Worm (Caenorhabditis elegans) whole organism, L1 larva: ENCODE measurements around the gene Y102E9.5.

Experiments
- C04F5.9 ChIP-seq: sonication (generic microtip); optimal IDR thresholded peaks from 2 replicates; lab custom pipeline; 2016; ENCODE audit warnings: missing genetic modification characterization, missing compliant biosample characterization
- C16A3.4 ChIP-seq: fragments of 150-350 bp; optimal IDR thresholded peaks from 2 replicates; lab custom pipeline; 2014; ENCODE audit warnings: missing biosample characterization, missing genetic modification characterization
- C34B4.2 ChIP-seq: sonication (generic microtip); optimal IDR thresholded peaks from 2 replicates; lab custom pipeline; 2017; ENCODE audit warnings: mild to moderate bottlenecking, missing genetic modification characterization, missing compliant biosample characterization
- alr-1 ChIP-seq: fragments of 200-800 bp; sonication (Bioruptor generic); optimal IDR thresholded peaks from 2 replicates; lab custom pipeline; 2018; ENCODE audit warnings: borderline replicate concordance, mild to moderate bottlenecking, missing genetic modification characterization, missing compliant biosample characterization
- aly-2 ChIP-seq: fragments of 150-350 bp; optimal IDR thresholded peaks from 2 replicates; lab custom pipeline; 2014; ENCODE audit warnings: missing biosample characterization, missing genetic modification characterization
- ama-1 ChIP-seq: fragments of 150-350 bp; optimal IDR thresholded peaks from 2 replicates; lab custom pipeline; 2014
- ceh-63 ChIP-seq: fragments of 200-800 bp; sonication (Bioruptor generic); optimal IDR thresholded peaks from 2 replicates; lab custom pipeline; 2018; ENCODE audit warnings: mild to moderate bottlenecking, missing genetic modification characterization, missing compliant biosample characterization
- ceh-8 ChIP-seq: fragments of 200-800 bp; sonication (Bioruptor generic); optimal IDR thresholded peaks from 2 replicates; lab custom pipeline; 2018; ENCODE audit warnings: mild to moderate bottlenecking, missing genetic modification characterization, moderate library complexity, missing compliant biosample characterization
- ceh-90 ChIP-seq: sonication (generic microtip); optimal IDR thresholded peaks from 2 replicates; lab custom pipeline; 2016; ENCODE audit warnings: missing genetic modification characterization, missing compliant biosample characterization
- dpl-1 ChIP-seq, 3 experiments: fragments of 150-350 bp in 2 of 3; sonication (generic microtip) in 1 of 3; optimal IDR thresholded peaks; 2 replicates each; lab custom pipeline; 2014 to 2017; ENCODE audit warnings: missing biosample characterization in 3 of 3, missing genetic modification characterization in 3 of 3, missing genetic modification reagents in 3 of 3
- efl-1 ChIP-seq, 4 experiments: fragments of 150-350 bp; optimal IDR thresholded peaks in 3 of 4; peaks in 1 of 4; 1 replicate in 1 of 4; 2 replicates in 3 of 4; lab custom pipeline; 2014; ENCODE audit warnings: missing biosample characterization in 2 of 4, missing genetic modification characterization in 2 of 4, missing genetic modification reagents in 2 of 4
- egl-13 ChIP-seq: sonication (generic microtip); optimal IDR thresholded peaks from 2 replicates; lab custom pipeline; 2016; ENCODE audit warnings: missing genotype, missing genetic modification reagents, missing genetic modification characterization, missing compliant biosample characterization
- elt-2 ChIP-seq: sonication (generic microtip); optimal IDR thresholded peaks from 2 replicates; lab custom pipeline; 2016; ENCODE audit warnings: missing genetic modification characterization, mild to moderate bottlenecking, inconsistent platforms, missing compliant biosample characterization, missing genetic modification reagents
- elt-3 ChIP-seq, 6 experiments: fragments of 150-350 bp in 1 of 6; sonication (generic microtip); optimal IDR thresholded peaks; 2 replicates each; lab custom pipeline; 2017 to 2018; ENCODE audit warnings: missing biosample characterization in 6 of 6, missing genetic modification characterization in 6 of 6, inconsistent platforms in 1 of 6
- fkh-8 ChIP-seq: sonication (generic microtip); optimal IDR thresholded peaks from 2 replicates; lab custom pipeline; 2016; ENCODE audit warnings: mild to moderate bottlenecking, missing genetic modification characterization, missing compliant biosample characterization
- grh-1 ChIP-seq: fragments of 200-800 bp; sonication (Bioruptor generic); IDR thresholded peaks from 2 replicates; pipeline ENCODE4 v1.3.6; 2022; ENCODE audit warnings: missing genetic modification reagents, missing genetic modification characterization, missing compliant biosample characterization
- hlh-4 ChIP-seq: sonication (generic microtip); optimal IDR thresholded peaks from 2 replicates; lab custom pipeline; 2016; ENCODE audit warnings: mild to moderate bottlenecking, missing genetic modification characterization, missing compliant biosample characterization
- irx-1 ChIP-seq: sonication (generic microtip); optimal IDR thresholded peaks from 2 replicates; lab custom pipeline; 2016; ENCODE audit warnings: missing genetic modification characterization, missing compliant biosample characterization
- isw-1 ChIP-seq: fragments of 200-800 bp; sonication (Bioruptor generic); IDR thresholded peaks from 2 replicates; pipeline ENCODE4 v1.3.6; 2022; ENCODE audit warnings: missing genetic modification characterization, missing compliant biosample characterization
- jun-1 ChIP-seq: fragments of 150-350 bp; optimal IDR thresholded peaks from 2 replicates; lab custom pipeline; 2014; ENCODE audit warnings: missing biosample characterization, missing genetic modification reagents, missing genetic modification characterization
- lin-15B ChIP-seq: fragments of 150-350 bp; sonication (generic microtip); optimal IDR thresholded peaks from 3 replicates; lab custom pipeline; 2014; ENCODE audit warnings: missing biosample characterization, missing genetic modification characterization
- lin-39 ChIP-seq: fragments of 150-350 bp; optimal IDR thresholded peaks from 2 replicates; lab custom pipeline; 2014; ENCODE audit warnings: missing biosample characterization, missing genetic modification reagents, missing genetic modification characterization
- lir-3 ChIP-seq: sonication (generic microtip); optimal IDR thresholded peaks from 2 replicates; lab custom pipeline; 2016; ENCODE audit warnings: mild to moderate bottlenecking, missing genetic modification characterization, moderate library complexity, missing compliant biosample characterization; ENCODE audit not compliant: poor library complexity
- lsy-2 ChIP-seq, 2 experiments: fragments of 150-350 bp; optimal IDR thresholded peaks; 2 replicates each; lab custom pipeline; 2014; ENCODE audit warnings: missing biosample characterization in 2 of 2, missing genetic modification characterization in 2 of 2
- mdl-1 ChIP-seq, 2 experiments: fragments of 150-350 bp; optimal IDR thresholded peaks; 2 replicates each; lab custom pipeline; 2014 to 2017; ENCODE audit warnings: missing biosample characterization in 2 of 2, missing genetic modification characterization in 2 of 2, inconsistent platforms in 1 of 2
- mef-2 ChIP-seq: fragments of 150-350 bp; optimal IDR thresholded peaks from 2 replicates; lab custom pipeline; 2014; ENCODE audit warnings: missing biosample characterization, missing genetic modification characterization
- nhr-19 ChIP-seq: fragments of 200-800 bp; sonication (Bioruptor generic); conservative IDR thresholded peaks from 2 replicates; pipeline ENCODE4 v1.3.6; 2022; ENCODE audit warnings: missing genetic modification characterization, missing compliant biosample characterization
- nhr-20 ChIP-seq: sonication (generic microtip); optimal IDR thresholded peaks from 2 replicates; lab custom pipeline; 2016; ENCODE audit warnings: mild to moderate bottlenecking, missing genetic modification characterization, missing compliant biosample characterization
- nhr-237 ChIP-seq: fragments of 150-350 bp; optimal IDR thresholded peaks from 2 replicates; lab custom pipeline; 2014; ENCODE audit warnings: missing biosample characterization, missing genetic modification characterization
- nhr-28 ChIP-seq: fragments of 150-350 bp; optimal IDR thresholded peaks from 2 replicates; lab custom pipeline; 2014; ENCODE audit warnings: missing biosample characterization, missing genetic modification characterization
- nhr-47 ChIP-seq: sonication (generic microtip); optimal IDR thresholded peaks from 2 replicates; lab custom pipeline; 2016; ENCODE audit warnings: mild to moderate bottlenecking, missing genetic modification characterization, moderate library complexity, missing compliant biosample characterization
- nhr-71 ChIP-seq: sonication (generic microtip); optimal IDR thresholded peaks from 2 replicates; lab custom pipeline; 2016; ENCODE audit warnings: mild to moderate bottlenecking, missing genetic modification characterization, moderate library complexity, missing compliant biosample characterization
- nhr-77 ChIP-seq: fragments of 150-350 bp; optimal IDR thresholded peaks from 2 replicates; lab custom pipeline; 2014; ENCODE audit warnings: missing biosample characterization, missing genetic modification characterization
- nhr-85 ChIP-seq: sonication (generic microtip); peaks from one replicate; lab custom pipeline; 2016; ENCODE audit warnings: missing genetic modification characterization, inconsistent platforms, missing compliant biosample characterization
- pag-3 ChIP-seq: sonication (generic microtip); optimal IDR thresholded peaks from 2 replicates; lab custom pipeline; 2017; ENCODE audit warnings: missing genetic modification characterization, mild to moderate bottlenecking, missing compliant biosample characterization, antibody characterized with exemption, borderline replicate concordance; ENCODE audit not compliant: insufficient read depth
- pax-3 ChIP-seq: fragments of 200-800 bp; sonication (Bioruptor generic); optimal IDR thresholded peaks from 2 replicates; lab custom pipeline; 2018; ENCODE audit warnings: mild to moderate bottlenecking, missing genetic modification characterization, moderate library complexity, missing compliant biosample characterization
- pqm-1 ChIP-seq: sonication (generic microtip); optimal IDR thresholded peaks from 3 replicates; lab custom pipeline; 2017; ENCODE audit warnings: missing biosample characterization, missing genetic modification characterization
- rnt-1 ChIP-seq: sonication (generic microtip); optimal IDR thresholded peaks from 2 replicates; lab custom pipeline; 2016; ENCODE audit warnings: mild to moderate bottlenecking, missing genetic modification characterization, moderate library complexity, missing compliant biosample characterization
- skn-1 ChIP-seq: fragments of 150-350 bp; optimal IDR thresholded peaks from 2 replicates; lab custom pipeline; 2014; ENCODE audit warnings: missing biosample characterization, missing genetic modification characterization
- snpc-4 ChIP-seq: fragments of 150-350 bp; optimal IDR thresholded peaks from 2 replicates; lab custom pipeline; 2014; ENCODE audit warnings: missing biosample characterization, missing genetic modification characterization
- snu-23 ChIP-seq: sonication (generic microtip); optimal IDR thresholded peaks from 2 replicates; lab custom pipeline; 2016; ENCODE audit warnings: missing genetic modification characterization, missing compliant biosample characterization
- sup-37 ChIP-seq: fragments of 200-800 bp; sonication (Bioruptor generic); optimal IDR thresholded peaks from 2 replicates; lab custom pipeline; 2018; ENCODE audit warnings: mild to moderate bottlenecking, missing genetic modification characterization, missing compliant biosample characterization
- swsn-7 ChIP-seq: sonication (generic microtip); optimal IDR thresholded peaks from 2 replicates; lab custom pipeline; 2016; ENCODE audit warnings: missing genetic modification characterization, missing compliant biosample characterization
- tbx-2 ChIP-seq: sonication (generic microtip); optimal IDR thresholded peaks from 2 replicates; lab custom pipeline; 2016; ENCODE audit warnings: missing genetic modification characterization, missing compliant biosample characterization
- unc-130 ChIP-seq: fragments of 150-350 bp; optimal IDR thresholded peaks from 2 replicates; lab custom pipeline; 2017; ENCODE audit warnings: missing biosample characterization, missing genetic modification characterization, inconsistent platforms
- unc-98 ChIP-seq: fragments of 200-800 bp; sonication (Bioruptor generic); IDR thresholded peaks from 2 replicates; pipeline ENCODE4 v1.3.6; 2022; ENCODE audit warnings: missing genetic modification characterization, missing compliant biosample characterization
- vab-15 ChIP-seq: sonication (generic microtip); optimal IDR thresholded peaks from 2 replicates; lab custom pipeline; 2017; ENCODE audit warnings: missing genotype, mild to moderate bottlenecking, missing genetic modification characterization, missing compliant biosample characterization
- zag-1 ChIP-seq: fragments of 150-350 bp; optimal IDR thresholded peaks from 2 replicates; lab custom pipeline; 2014; ENCODE audit warnings: missing biosample characterization, missing genetic modification characterization
- zip-4 ChIP-seq: fragments of 200-800 bp; sonication (Bioruptor generic); optimal IDR thresholded peaks from 2 replicates; lab custom pipeline; 2018; ENCODE audit warnings: mild to moderate bottlenecking, missing genetic modification characterization, moderate library complexity, missing compliant biosample characterization
- ztf-4 ChIP-seq: fragments of 150-350 bp; optimal IDR thresholded peaks from 2 replicates; lab custom pipeline; 2014; ENCODE audit warnings: missing biosample characterization, missing genetic modification characterization

Gene Y102E9.5

DNA sequence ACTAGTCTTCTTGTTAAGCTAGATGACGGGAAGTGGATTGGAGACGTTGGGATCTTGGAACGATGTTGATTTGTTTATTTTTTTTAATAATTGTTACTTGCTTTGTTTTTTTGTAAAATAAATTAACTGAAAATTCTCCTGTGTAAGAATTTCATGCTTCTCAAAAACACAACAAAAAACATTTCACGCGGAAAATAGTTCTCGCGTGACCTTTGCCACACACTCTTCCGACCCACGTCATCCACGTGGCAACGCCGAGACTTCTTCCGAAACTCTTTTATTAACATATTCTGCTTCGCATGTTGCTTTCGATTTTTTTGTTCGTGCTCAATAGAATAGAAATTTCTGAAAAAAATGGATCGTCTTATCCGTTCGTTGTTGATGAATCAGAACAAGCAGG is 18.5 kb downstream of the Y102E9.5 start, which contains the start of gene F37A4.5:
TSS of gene F37A4.5 (plus strand) at position 301 of the 400 bp plus-strand sequence.
- TF ChIP-seq unc-98 (GFP tag; lab: Robert Waterston, UW) (no peak), nhr-77 (tag; lab: Kevin White, UChicago) (no peak), dpl-1 (GFP tag; optimal IDR thresholded peaks at IDR 0.05; lab: Kevin White, UChicago) (no peak), elt-2 (tag; lab: Kevin White, UChicago) (no peak), tbx-2 (tag; lab: Kevin White, UChicago) (no peak), mdl-1 (tag; optimal IDR thresholded peaks at IDR 0.05; lab: Kevin White, UChicago) (no peak)
- TF ChIP-seq, all 84 proteins: peak for 0

DNA sequence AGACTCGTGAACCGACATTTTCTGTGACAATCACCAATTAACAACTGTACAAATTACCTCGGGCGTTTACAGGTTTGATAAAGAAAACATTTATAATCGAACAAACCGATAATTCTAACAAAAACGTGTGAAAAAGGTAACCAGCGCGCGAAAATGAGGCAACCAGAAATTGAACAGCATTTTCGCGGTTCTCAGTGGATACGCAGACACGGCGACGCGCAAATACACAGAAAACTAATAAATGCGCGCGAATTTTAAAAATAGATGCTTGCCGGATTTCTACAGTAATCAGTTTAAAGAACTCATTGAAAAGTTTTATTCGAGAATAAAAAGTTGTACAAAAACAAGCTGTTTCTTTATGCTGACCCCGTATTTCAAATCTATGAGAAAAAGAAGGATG is 20.1 kb downstream of the Y102E9.5 start, which contains the start of gene isw-1:
TSS of gene isw-1 (minus strand) at position 118 of the 400 bp plus-strand sequence.
- TF ChIP-seq isw-1 (GFP tag; lab: Robert Waterston, UW): no peak
- no peak for TF ChIP-seq grh-1 (GFP tag; lab: Robert Waterston, UW)
- no peak for TF ChIP-seq nhr-47 (tag; lab: Kevin White, UChicago)
- TF ChIP-seq mdl-1 (tag; optimal IDR thresholded peaks at IDR 0.05; lab: Kevin White, UChicago): peak in 1 of 2 experiments; percentile 11
- no peak for TF ChIP-seq ceh-90 (tag; lab: Kevin White, UChicago)
- no peak for TF ChIP-seq ceh-8
- peak; percentile 49 for TF ChIP-seq C16A3.4
- peak; percentile 39 for TF ChIP-seq nhr-19 (GFP tag; lab: Robert Waterston, UW)
- TF ChIP-seq lsy-2 (tag; optimal IDR thresholded peaks at IDR 0.05; lab: Kevin White, UChicago): peak in 1 of 2 experiments; percentile 82
- TF ChIP-seq nhr-71 (tag; lab: Kevin White, UChicago): no peak
- TF ChIP-seq efl-1 (optimal IDR thresholded peaks at IDR 0.05; lab: Kevin White, UChicago): peak; percentile 95 to 97
- TF ChIP-seq efl-1 (GFP tag; optimal IDR thresholded peaks at IDR 0.05 in 1 of 2; lab: Kevin White, UChicago): peak; percentile 95 to 99
- peak; percentile 46 for TF ChIP-seq skn-1 (tag; lab: Kevin White, UChicago)
- TF ChIP-seq ama-1 (lab: Kevin White, UChicago): no peak
- TF ChIP-seq unc-130: peak; percentile 2
- TF ChIP-seq rnt-1 (tag; lab: Kevin White, UChicago): peak; percentile 67
- no peak for TF ChIP-seq mef-2 (tag; lab: Kevin White, UChicago)
- no peak for TF ChIP-seq sup-37
- TF ChIP-seq irx-1 (tag; lab: Kevin White, UChicago): no peak
- TF ChIP-seq lin-39 (tag; lab: Kevin White, UChicago): no peak
- peak in 1 of 6 experiments; percentile 24 for TF ChIP-seq elt-3 (tag; optimal IDR thresholded peaks at IDR 0.05; lab: Kevin White, UChicago)
- no peak for TF ChIP-seq snpc-4 (tag; lab: Kevin White, UChicago)
- TF ChIP-seq pag-3: no peak
- TF ChIP-seq nhr-20 (tag; lab: Kevin White, UChicago): peak; percentile 53
- TF ChIP-seq nhr-85: peak; percentile 68
- TF ChIP-seq C04F5.9 (tag; lab: Kevin White, UChicago): peak; percentile 7
- TF ChIP-seq swsn-7: peak; percentile 24
- no peak for TF ChIP-seq alr-1 (tag; lab: Kevin White, UChicago)
- no peak for TF ChIP-seq hlh-4 (tag; lab: Kevin White, UChicago)
- no peak for TF ChIP-seq snu-23
- no peak for TF ChIP-seq lir-3 (tag; lab: Kevin White, UChicago)
- peak; percentile 16 for TF ChIP-seq jun-1 (tag; lab: Kevin White, UChicago)
- TF ChIP-seq vab-15 (tag; lab: Kevin White, UChicago): no peak
- no peak for TF ChIP-seq fkh-8 (tag; lab: Kevin White, UChicago)
- no peak for TF ChIP-seq zag-1 (tag; lab: Kevin White, UChicago)
- no peak for TF ChIP-seq nhr-237 (tag; lab: Kevin White, UChicago)
- no peak for TF ChIP-seq tbx-2 (tag; lab: Kevin White, UChicago)
- no peak for TF ChIP-seq egl-13 (tag; lab: Kevin White, UChicago)
- TF ChIP-seq nhr-28 (tag; lab: Kevin White, UChicago): no peak
- no peak for TF ChIP-seq zip-4 (GFP tag; lab: Kevin White, UChicago)
- peak; percentile 94 to 97 (median 95) for TF ChIP-seq dpl-1 (GFP tag; optimal IDR thresholded peaks at IDR 0.05; lab: Kevin White, UChicago)
- no peak for TF ChIP-seq pax-3 (tag; lab: Kevin White, UChicago)
- no peak for TF ChIP-seq ceh-63
- peak; percentile 47 for TF ChIP-seq lin-15B (tag; lab: Kevin White, UChicago)
- TF ChIP-seq C34B4.2 (tag; lab: Kevin White, UChicago): no peak
- TF ChIP-seq aly-2 (tag; lab: Kevin White, UChicago): no peak
- no peak for TF ChIP-seq ztf-4 (tag; lab: Kevin White, UChicago)
- TF ChIP-seq pqm-1 (tag; lab: Kevin White, UChicago): no peak
